Worm (Caenorhabditis elegans) whole organism, L2 larva: ENCODE measurements around the gene oac-14.

Source experiments
- ama-1 ChIP-seq: fragments of 150-350 bp; optimal IDR thresholded peaks from 2 replicates; lab custom pipeline; 2018; ENCODE audit warnings: inconsistent platforms
- crh-2 ChIP-seq: sonication (generic microtip); optimal IDR thresholded peaks from 2 replicates; lab custom pipeline; 2017; ENCODE audit warnings: missing biosample characterization, missing genetic modification characterization
- dmd-4 ChIP-seq: sonication (generic microtip); optimal IDR thresholded peaks from 2 replicates; lab custom pipeline; 2017; ENCODE audit warnings: missing biosample characterization, missing genetic modification characterization
- lin-39 ChIP-seq: fragments of 150-350 bp; optimal IDR thresholded peaks from 2 replicates; lab custom pipeline; 2014; ENCODE audit warnings: missing biosample characterization, missing genetic modification reagents, missing genetic modification characterization
- lsy-2 ChIP-seq, 2 experiments: fragments of 150-350 bp in 1 of 2; sonication (generic microtip) in 1 of 2; optimal IDR thresholded peaks; 2 replicates each; lab custom pipeline; 2014 to 2017; ENCODE audit warnings: missing biosample characterization in 2 of 2, missing genetic modification characterization in 2 of 2
- mab-5 ChIP-seq: fragments of 150-350 bp; optimal IDR thresholded peaks from 2 replicates; lab custom pipeline; 2014; ENCODE audit warnings: missing biosample characterization, missing genetic modification characterization
- nhr-11 ChIP-seq: fragments of 150-350 bp; optimal IDR thresholded peaks from 2 replicates; lab custom pipeline; 2014; ENCODE audit warnings: missing biosample characterization, missing genetic modification characterization
- skn-1 ChIP-seq: sonication (generic microtip); optimal IDR thresholded peaks from 2 replicates; lab custom pipeline; 2017; ENCODE audit warnings: missing biosample characterization, missing genetic modification characterization
- snpc-4 ChIP-seq: fragments of 150-350 bp; optimal IDR thresholded peaks from 2 replicates; lab custom pipeline; 2014; ENCODE audit warnings: missing biosample characterization, missing genetic modification characterization

DNA sequence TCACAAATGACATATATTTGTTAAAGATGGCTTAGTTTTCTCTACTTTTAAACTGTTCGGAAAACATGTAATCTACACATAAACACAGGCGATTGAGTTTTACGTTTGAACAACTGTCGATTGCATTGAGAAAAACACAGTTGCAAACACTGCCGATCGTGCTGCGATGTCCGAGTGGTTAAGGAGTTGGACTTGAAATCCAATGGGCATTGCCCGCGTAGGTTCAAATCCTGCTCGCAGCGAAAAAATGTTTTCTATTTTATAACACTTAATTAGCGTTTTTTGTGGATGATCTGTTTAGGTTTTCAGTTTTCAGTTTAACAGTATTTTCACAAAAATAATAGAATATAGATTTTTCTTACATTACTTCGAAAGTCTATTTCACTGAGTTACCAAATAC, 17.5 kb downstream of the oac-14 start:
- TF ChIP-seq mab-5 (no peak), ama-1 (lab: Kevin White, UChicago) (no peak), snpc-4 (tag; lab: Kevin White, UChicago) (no peak), crh-2 (tag; lab: Kevin White, UChicago) (no peak), lsy-2 (tag; optimal IDR thresholded peaks at IDR 0.05; lab: Kevin White, UChicago) (no peak), lin-39 (tag; lab: Kevin White, UChicago) (no peak), nhr-11 (no peak), skn-1 (tag; lab: Kevin White, UChicago) (no peak), dmd-4 (no peak)
